Worm (Caenorhabditis elegans) whole organism, late embryonic: ENCODE measurements around the gene F28B4.3.

ENCODE experiments used
- F13H6.1 ChIP-seq: sonication (generic microtip); optimal IDR thresholded peaks from 2 replicates; lab custom pipeline; 2016; ENCODE audit warnings: missing genetic modification characterization, missing compliant biosample characterization
- K02D7.2 ChIP-seq: sonication (generic microtip); optimal IDR thresholded peaks from 2 replicates; lab custom pipeline; 2017; ENCODE audit warnings: mild to moderate bottlenecking, missing genetic modification characterization, missing compliant biosample characterization
- ceh-14 ChIP-seq: sonication (generic microtip); optimal IDR thresholded peaks from 2 replicates; lab custom pipeline; 2016; ENCODE audit warnings: missing genotype, missing genetic modification characterization, missing compliant biosample characterization
- ceh-18 ChIP-seq: sonication (generic microtip); optimal IDR thresholded peaks from 2 replicates; lab custom pipeline; 2016; ENCODE audit warnings: missing genetic modification characterization, missing compliant biosample characterization
- ceh-2 ChIP-seq: sonication (generic microtip); optimal IDR thresholded peaks from 2 replicates; lab custom pipeline; 2016; ENCODE audit warnings: missing genotype, missing genetic modification characterization, missing compliant biosample characterization
- ceh-22 ChIP-seq: sonication (generic microtip); optimal IDR thresholded peaks from 2 replicates; lab custom pipeline; 2017; ENCODE audit warnings: missing biosample characterization, missing genetic modification characterization
- ceh-30 ChIP-seq: fragments of 150-350 bp; optimal IDR thresholded peaks from 2 replicates; lab custom pipeline; 2014; ENCODE audit warnings: missing biosample characterization, missing genetic modification characterization
- ceh-31 ChIP-seq: sonication (generic microtip); optimal IDR thresholded peaks from 2 replicates; lab custom pipeline; 2016; ENCODE audit warnings: missing genetic modification characterization, missing compliant biosample characterization
- ceh-34 ChIP-seq: sonication (generic microtip); optimal IDR thresholded peaks from 2 replicates; lab custom pipeline; 2016; ENCODE audit warnings: mild to moderate bottlenecking, missing genetic modification characterization, missing compliant biosample characterization
- ceh-48 ChIP-seq: sonication (generic microtip); optimal IDR thresholded peaks from 2 replicates; lab custom pipeline; 2016; ENCODE audit warnings: missing genetic modification characterization, inconsistent platforms, missing compliant biosample characterization
- ceh-6 ChIP-seq: fragments of 200-800 bp; sonication (Bioruptor generic); optimal IDR thresholded peaks from 2 replicates; lab custom pipeline; 2018; ENCODE audit warnings: mild to moderate bottlenecking, missing genetic modification characterization, missing compliant biosample characterization
- che-1 ChIP-seq: sonication (generic microtip); optimal IDR thresholded peaks from 2 replicates; lab custom pipeline; 2016; ENCODE audit warnings: mild to moderate bottlenecking, missing genetic modification characterization, missing compliant biosample characterization
- dmd-4 ChIP-seq: sonication (generic microtip); optimal IDR thresholded peaks from 2 replicates; lab custom pipeline; 2016; ENCODE audit warnings: borderline replicate concordance, missing genetic modification characterization, missing compliant biosample characterization
- ets-4 ChIP-seq: sonication (generic microtip); optimal IDR thresholded peaks from 2 replicates; lab custom pipeline; 2016; ENCODE audit warnings: missing genetic modification characterization, missing compliant biosample characterization
- gmeb-2 ChIP-seq: sonication (generic microtip); optimal IDR thresholded peaks from 2 replicates; lab custom pipeline; 2016; ENCODE audit warnings: missing genetic modification characterization, inconsistent platforms, missing compliant biosample characterization
- hlh-13 ChIP-seq: fragments of 200-800 bp; sonication (Bioruptor generic); optimal IDR thresholded peaks from 2 replicates; lab custom pipeline; 2018; ENCODE audit warnings: mild to moderate bottlenecking, missing genetic modification characterization, missing compliant biosample characterization
- hlh-15 ChIP-seq: sonication (generic microtip); optimal IDR thresholded peaks from 2 replicates; lab custom pipeline; 2016; ENCODE audit warnings: missing genetic modification characterization, missing compliant biosample characterization
- hlh-30 ChIP-seq: sonication (generic microtip); optimal IDR thresholded peaks from 2 replicates; lab custom pipeline; 2017; ENCODE audit warnings: antibody characterized with exemption, missing genetic modification characterization, missing compliant biosample characterization; ENCODE audit not compliant: insufficient read depth
- hlh-8 ChIP-seq: sonication (generic microtip); optimal IDR thresholded peaks from 2 replicates; lab custom pipeline; 2016; ENCODE audit warnings: missing genotype, missing genetic modification characterization, missing compliant biosample characterization
- lin-11 ChIP-seq: fragments of 200-800 bp; sonication (Bioruptor generic); optimal IDR thresholded peaks from 2 replicates; lab custom pipeline; 2018; ENCODE audit warnings: mild to moderate bottlenecking, missing genetic modification characterization, missing compliant biosample characterization
- mec-3 ChIP-seq: sonication (generic microtip); optimal IDR thresholded peaks from 2 replicates; lab custom pipeline; 2016; ENCODE audit warnings: borderline replicate concordance, missing genetic modification characterization, missing compliant biosample characterization
- nfya-1 ChIP-seq: sonication (generic microtip); optimal IDR thresholded peaks from 2 replicates; lab custom pipeline; 2017; ENCODE audit warnings: missing genetic modification characterization, mild to moderate bottlenecking, missing compliant biosample characterization, antibody characterized with exemption, moderate library complexity
- nhr-11 ChIP-seq: fragments of 150-350 bp; optimal IDR thresholded peaks from 2 replicates; lab custom pipeline; 2014; ENCODE audit warnings: missing biosample characterization, missing genetic modification characterization
- nhr-232 ChIP-seq: sonication (generic microtip); optimal IDR thresholded peaks from 2 replicates; lab custom pipeline; 2016; ENCODE audit warnings: missing genetic modification characterization, missing compliant biosample characterization
- npax-4 ChIP-seq: sonication (generic microtip); optimal IDR thresholded peaks from 2 replicates; lab custom pipeline; 2016; ENCODE audit warnings: missing genetic modification characterization, missing compliant biosample characterization
- odd-2 ChIP-seq: sonication (generic microtip); optimal IDR thresholded peaks from 2 replicates; lab custom pipeline; 2017; ENCODE audit warnings: antibody characterized with exemption, mild to moderate bottlenecking, missing genetic modification characterization, missing compliant biosample characterization
- pag-3 ChIP-seq: sonication (generic microtip); optimal IDR thresholded peaks from 2 replicates; lab custom pipeline; 2016; ENCODE audit warnings: missing compliant biosample characterization, missing genetic modification characterization, borderline replicate concordance
- ref-2 ChIP-seq: sonication (generic microtip); optimal IDR thresholded peaks from 2 replicates; lab custom pipeline; 2016; ENCODE audit warnings: missing genetic modification characterization, missing compliant biosample characterization
- rnt-1 ChIP-seq: sonication (generic microtip); optimal IDR thresholded peaks from 2 replicates; lab custom pipeline; 2016; ENCODE audit warnings: missing genetic modification characterization, missing compliant biosample characterization
- sdc-2 ChIP-seq: sonication (generic microtip); optimal IDR thresholded peaks from 2 replicates; lab custom pipeline; 2016; ENCODE audit warnings: missing genotype, missing genetic modification characterization, missing compliant biosample characterization
- sox-4 ChIP-seq: sonication (generic microtip); optimal IDR thresholded peaks from 2 replicates; lab custom pipeline; 2017; ENCODE audit warnings: mild to moderate bottlenecking, missing genetic modification characterization, inconsistent platforms, missing compliant biosample characterization
- tbx-2 ChIP-seq: sonication (generic microtip); optimal IDR thresholded peaks from 2 replicates; lab custom pipeline; 2016; ENCODE audit warnings: missing genetic modification characterization, missing compliant biosample characterization
- tbx-7 ChIP-seq: sonication (generic microtip); optimal IDR thresholded peaks from 2 replicates; lab custom pipeline; 2016; ENCODE audit warnings: missing genotype, missing genetic modification characterization, missing compliant biosample characterization
- unc-42 ChIP-seq: sonication (generic microtip); optimal IDR thresholded peaks from 2 replicates; lab custom pipeline; 2016; ENCODE audit warnings: missing genotype, missing genetic modification characterization, missing compliant biosample characterization
- unc-55 ChIP-seq: sonication (generic microtip); optimal IDR thresholded peaks from 2 replicates; lab custom pipeline; 2017; ENCODE audit warnings: missing biosample characterization, missing genetic modification reagents, missing genetic modification characterization
- unc-86 ChIP-seq: sonication (generic microtip); optimal IDR thresholded peaks from 2 replicates; lab custom pipeline; 2016; ENCODE audit warnings: missing genetic modification characterization, missing compliant biosample characterization

Gene F28B4.3

DNA sequence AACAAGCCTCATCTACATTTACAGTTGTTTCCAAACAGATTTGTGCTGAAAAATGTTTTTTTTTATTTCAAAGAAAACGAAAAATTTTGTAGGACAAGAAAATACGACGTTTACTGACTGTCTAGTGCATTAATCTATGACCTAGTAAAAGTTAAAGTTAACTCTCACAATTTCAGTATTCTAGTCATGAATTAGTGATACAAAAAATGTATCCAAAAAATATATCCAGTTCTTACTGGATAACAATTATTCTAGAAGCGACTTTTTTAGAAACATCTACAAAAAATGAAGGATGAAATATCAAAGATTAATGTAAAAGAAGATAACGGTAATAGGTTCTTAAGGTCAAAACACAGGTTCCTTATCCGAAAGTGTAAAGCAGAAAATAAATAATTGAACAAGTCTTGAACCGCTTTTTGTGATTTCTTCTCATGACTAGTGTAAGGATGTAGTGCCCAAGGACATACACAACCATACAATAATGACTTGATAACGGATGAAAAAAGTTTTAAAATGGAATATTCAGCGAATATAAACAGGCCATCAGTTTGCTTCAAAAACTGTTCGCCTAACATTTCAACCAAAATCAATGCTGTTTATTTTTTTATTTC lies 15.4 kb upstream of the F28B4.3 start, which contains the start of gene pqn-37:
Gene pqn-37, minus strand, starts transcription at position 51 of the 611 bp plus-strand sequence.
- no peak for TF ChIP-seq dmd-4 (tag; lab: Kevin White, UChicago)
- no peak for TF ChIP-seq pag-3 (tag; lab: Kevin White, UChicago)
- no peak for TF ChIP-seq ceh-48 (tag; lab: Kevin White, UChicago)
- TF ChIP-seq gmeb-2 (tag; lab: Kevin White, UChicago), result no peak
- TF ChIP-seq unc-42 (tag; lab: Kevin White, UChicago), result no peak
- no peak for TF ChIP-seq K02D7.2
- TF ChIP-seq sdc-2, result no peak
- TF ChIP-seq nhr-232, result no peak
- TF ChIP-seq hlh-15 (tag; lab: Kevin White, UChicago), result no peak
- no peak for TF ChIP-seq ceh-34 (tag; lab: Kevin White, UChicago)

- TF ChIP-seq mec-3 (tag; lab: Kevin White, UChicago), result no peak
- no peak for TF ChIP-seq ceh-14
- TF ChIP-seq ets-4 (tag; lab: Kevin White, UChicago), result no peak
- TF ChIP-seq nhr-11, result no peak
- TF ChIP-seq ceh-22 (tag; lab: Kevin White, UChicago), result no peak
- TF ChIP-seq ceh-34 (tag; lab: Kevin White, UChicago), result no peak
- TF ChIP-seq tbx-7 (tag; lab: Kevin White, UChicago), result no peak
- TF ChIP-seq lin-11, result no peak
- TF ChIP-seq unc-42 (tag; lab: Kevin White, UChicago), result no peak
- TF ChIP-seq unc-86, result no peak
- no peak for TF ChIP-seq hlh-13 (GFP tag; lab: Kevin White, UChicago)
- no peak for TF ChIP-seq F13H6.1 (tag; lab: Kevin White, UChicago)
- TF ChIP-seq ceh-2, result no peak
- TF ChIP-seq che-1 (tag; lab: Kevin White, UChicago), result no peak
- no peak for TF ChIP-seq sox-4 (tag; lab: Kevin White, UChicago)
- no peak for TF ChIP-seq ceh-30 (tag; lab: Kevin White, UChicago)
- TF ChIP-seq npax-4 (tag; lab: Kevin White, UChicago), result no peak
- TF ChIP-seq ceh-6 (GFP tag; lab: Kevin White, UChicago), result no peak
- TF ChIP-seq ref-2 (tag; lab: Kevin White, UChicago), result no peak
Measured at ce11 chrX:3247768-3248167, 12.6 kb upstream of the F28B4.3 start.

DNA sequence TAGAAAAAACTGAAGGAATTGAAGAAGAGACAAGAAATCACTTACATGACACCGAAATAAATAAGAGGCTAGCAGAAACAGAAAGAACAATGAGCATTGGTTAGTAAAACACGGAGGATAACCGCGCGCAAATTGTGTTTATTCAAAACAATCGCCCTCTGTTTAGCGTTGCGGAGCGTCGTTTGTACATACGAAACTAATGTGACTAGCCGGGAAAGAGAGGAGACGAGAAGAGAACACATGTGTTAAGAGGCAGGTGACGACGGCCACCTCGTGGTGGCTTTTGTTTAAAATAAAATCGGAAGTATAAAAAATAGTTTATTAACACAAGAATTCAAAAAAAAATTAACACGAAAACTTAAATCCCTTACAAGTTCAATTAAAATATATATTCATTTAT lies 10.6 kb upstream of the F28B4.3 start, which contains the start of gene F40F4.7:
Gene F40F4.7, minus strand, starts transcription at position 122 of the 400 bp plus-strand sequence.
- TF ChIP-seq sdc-2 (peak; percentile 7), unc-42 (tag; lab: Kevin White, UChicago) (peak; percentile 72), rnt-1 (tag; lab: Kevin White, UChicago) (peak; percentile 29), ets-4 (tag; lab: Kevin White, UChicago) (no peak), hlh-30 (tag; lab: Kevin White, UChicago) (peak; percentile 91), odd-2 (no peak), tbx-2 (tag; lab: Kevin White, UChicago) (peak; percentile 57), ceh-31 (tag; lab: Kevin White, UChicago) (peak; percentile 41), ref-2 (tag; lab: Kevin White, UChicago) (no peak), ceh-18 (tag; lab: Kevin White, UChicago) (peak; percentile 12), unc-55 (GFP tag; lab: Kevin White, UChicago) (peak; percentile 61), nfya-1 (tag; lab: Kevin White, UChicago) (peak; percentile 54), hlh-8 (tag; lab: Kevin White, UChicago) (peak; percentile 51), ceh-34 (tag; lab: Kevin White, UChicago) (peak; percentile 18)

- TF ChIP-seq ceh-31 (tag; lab: Kevin White, UChicago) (no peak), unc-86 (no peak), npax-4 (tag; lab: Kevin White, UChicago) (no peak), hlh-15 (tag; lab: Kevin White, UChicago) (no peak)
- TF ChIP-seq, all 69 proteins: peak for 0
Measured at ce11 chrX:3244402-3244801, 9.2 kb upstream of the F28B4.3 start.
